Fruit fly (Drosophila melanogaster): ENCODE results near the gene CG1544.

Gene CG1544

DNA sequence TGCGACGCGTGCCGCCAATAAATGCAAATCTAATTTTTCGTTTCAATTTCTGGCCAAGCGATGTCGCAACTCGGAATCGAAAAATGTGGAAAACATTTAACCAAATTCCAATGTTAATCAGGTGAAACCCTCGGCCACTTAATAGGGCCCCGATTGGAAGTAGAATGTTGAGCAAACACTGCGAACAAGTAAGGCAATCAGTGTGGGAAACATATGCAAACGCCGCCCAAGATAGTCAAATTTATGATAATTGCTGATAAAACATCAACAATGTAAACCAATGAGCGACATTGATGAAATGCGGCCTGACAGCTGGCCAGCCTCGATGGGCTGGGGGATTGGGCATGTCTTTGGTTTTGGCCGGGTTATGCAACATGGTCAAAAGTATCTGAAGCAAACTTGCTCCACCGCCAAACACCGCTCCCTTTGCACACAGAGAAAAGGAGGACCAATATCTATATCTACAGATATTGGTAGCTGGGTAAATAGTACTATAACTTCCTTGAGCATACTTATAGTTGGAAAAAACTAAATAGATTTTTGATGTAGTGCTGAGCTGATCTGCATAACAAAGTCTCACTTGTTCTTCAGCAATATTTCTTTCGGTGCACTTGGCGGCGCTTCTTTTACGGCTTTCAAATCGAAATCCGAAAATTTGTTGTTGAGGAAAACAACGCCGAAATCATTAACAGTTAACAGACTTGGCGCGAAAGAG lies 50.7 kb downstream of the CG1544 start (continued):
- TF ChIP-seq chinmo (GFP tag; IDR thresholded peaks at IDR 0.05; ENCODE audit: partially characterized antibody) (no peak), CG13123 (GFP tag; optimal IDR thresholded peaks at IDR 0.05) (peak; percentile 44), dmrt99B (tag; optimal IDR thresholded peaks at IDR 0.05) (peak; percentile 89), CG7556 (GFP tag; optimal IDR thresholded peaks at IDR 0.05) (peak; percentile 65), Hand (GFP tag; optimal IDR thresholded peaks at IDR 0.05) (no peak), TFAM (GFP tag; optimal IDR thresholded peaks at IDR 0.05) (no peak), corto (GFP tag; optimal IDR thresholded peaks at IDR 0.05) (no peak), so (GFP tag; IDR thresholded peaks at IDR 0.05) (peak; percentile 64; the same call in 1 of the 3 replicates), onecut (GFP tag; IDR thresholded peaks at IDR 0.05) (peak; percentile 71), CG18262 (tag; optimal IDR thresholded peaks at IDR 0.05) (peak; percentile 80), D19B (GFP tag; optimal IDR thresholded peaks at IDR 0.05) (no peak), Med (GFP tag) (peak; percentile 95), Lim3 (GFP tag; IDR thresholded peaks at IDR 0.05) (no peak), CG15269 (tag; optimal IDR thresholded peaks at IDR 0.05) (peak; percentile 88), bcd (GFP tag; optimal IDR thresholded peaks at IDR 0.05) (peak; percentile 62), hbn (GFP tag; IDR thresholded peaks at IDR 0.05; ENCODE audit: partially characterized antibody) (no peak), al (GFP tag; IDR thresholded peaks at IDR 0.05) (0 out of 2 replicates have a peak, but pooled peaks have one; percentile 21), da (GFP tag; optimal IDR thresholded peaks at IDR 0.05) (no peak), cas (GFP tag; IDR thresholded peaks at IDR 0.05) (no peak), CG8089 (GFP tag; optimal IDR thresholded peaks at IDR 0.05) (peak; percentile 40), crol (GFP tag; IDR thresholded peaks at IDR 0.05) (no peak), Camta (GFP tag; optimal IDR thresholded peaks at IDR 0.05) (peak; percentile 60), sima (GFP tag; optimal IDR thresholded peaks at IDR 0.05) (no peak), CG33557 (GFP tag; optimal IDR thresholded peaks at IDR 0.05) (no peak), CG17361 (GFP tag; IDR thresholded peaks at IDR 0.05) (peak; percentile 79), Dfd (GFP tag; optimal IDR thresholded peaks at IDR 0.05) (no peak), CG11456 (GFP tag; IDR thresholded peaks at IDR 0.05) (peak; percentile 67; the same call in 2 of the 3 replicates), slp2 (GFP tag; optimal IDR thresholded peaks at IDR 0.05) (peak; percentile 44), bowl (GFP tag; IDR thresholded peaks at IDR 0.05) (peak; percentile 59; the same call in 1 of the 2 replicates), lov (optimal IDR thresholded peaks at IDR 0.05) (no peak), lov (GFP tag; IDR thresholded peaks at IDR 0.05) (peak; percentile 80; the same call in 2 of the 3 replicates), Dref (GFP tag; IDR thresholded peaks at IDR 0.05) (no peak), Scr (GFP tag; IDR thresholded peaks at IDR 0.05; ENCODE audit: partially characterized antibody) (no peak), CG2202 (tag; optimal IDR thresholded peaks at IDR 0.05) (no peak), tll (GFP tag; optimal IDR thresholded peaks at IDR 0.05) (no peak), C15 (GFP tag; IDR thresholded peaks at IDR 0.05) (no peak), CG1832 (GFP tag; optimal IDR thresholded peaks at IDR 0.05) (no peak), gem (tag; optimal IDR thresholded peaks at IDR 0.05) (peak; percentile 82), sc (optimal IDR thresholded peaks at IDR 0.05) (no peak), sc (GFP tag; optimal IDR thresholded peaks at IDR 0.05) (peak; percentile 47), Opbp (GFP tag; IDR thresholded peaks at IDR 0.05; ENCODE audit: partially characterized antibody) (no peak), CG12219 (GFP tag; optimal IDR thresholded peaks at IDR 0.05) (peak; percentile 70), CG17385 (GFP tag; optimal IDR thresholded peaks at IDR 0.05) (peak; percentile 69), CG31224 (GFP tag; IDR thresholded peaks at IDR 0.05) (no peak), Atf6 (GFP tag; IDR thresholded peaks at IDR 0.05) (peak; percentile 54; the same call in 1 of the 2 replicates), dmrt11E (tag; optimal IDR thresholded peaks at IDR 0.05) (no peak), exex (tag; optimal IDR thresholded peaks at IDR 0.05) (no peak), fru (optimal IDR thresholded peaks at IDR 0.05) (no peak), CG9797 (GFP tag; optimal IDR thresholded peaks at IDR 0.05) (no peak), tup (GFP tag; optimal IDR thresholded peaks at IDR 0.05) (peak; percentile 1)
